Worm (Caenorhabditis elegans): ENCODE data around the gene sid-1.

Gene sid-1

DNA sequence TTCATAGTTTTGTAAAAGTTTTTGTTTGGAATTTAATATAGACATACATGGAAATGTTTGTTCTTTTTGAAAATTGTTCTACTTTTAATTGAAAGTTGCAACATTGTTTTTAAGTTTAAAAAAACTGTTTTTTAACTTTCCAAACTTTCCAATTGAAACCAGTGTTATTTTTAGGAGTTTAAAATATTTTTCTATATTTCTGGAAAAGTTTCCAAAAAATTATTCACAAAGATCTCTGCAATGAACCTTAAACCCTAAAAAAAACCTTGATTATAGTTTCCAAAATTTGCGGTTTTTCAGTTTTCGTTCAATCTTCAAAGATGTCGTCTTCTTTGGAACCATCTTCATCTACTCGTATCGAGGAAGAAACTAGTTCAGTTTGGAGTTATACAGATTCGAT is 12.7 kb downstream of the sid-1 start, which contains the start of gene F14F9.4:
TSS of gene F14F9.4 (plus strand) at position 301 of the 400 bp plus-strand sequence.
- TF ChIP-seq hlh-30 (tag; optimal IDR thresholded peaks at IDR 0.05; ENCODE audit: insufficient read depth) (no peak), Y105C5A.15 (GFP tag; IDR thresholded peaks at IDR 0.05) (no peak), fos-1 (tag; optimal IDR thresholded peaks at IDR 0.05) (no peak), hmg-1.1 (GFP tag; IDR thresholded peaks at IDR 0.05) (no peak), daf-8 (GFP tag; IDR thresholded peaks at IDR 0.05) (no peak), ceh-62 (tag; optimal IDR thresholded peaks at IDR 0.05) (no peak), ceh-20 (GFP tag; IDR thresholded peaks at IDR 0.05) (no peak), mdt-29 (GFP tag; IDR thresholded peaks at IDR 0.05) (no peak), nhr-48 (tag; optimal IDR thresholded peaks at IDR 0.05) (no peak), php-3 (GFP tag; IDR thresholded peaks at IDR 0.05) (no peak)

ce11 chrV:5137919-5138318 is 18.1 kb downstream of the sid-1 start, which contains the start of gene F14F9.3:
F14F9.3 (plus strand) TSS chrV:5138219.
- no peak for TF ChIP-seq jun-1 (tag; optimal IDR thresholded peaks at IDR 0.05)
- TF ChIP-seq sdz-12 (GFP tag; optimal IDR thresholded peaks at IDR 0.05): no peak
- TF ChIP-seq daf-12 (tag; optimal IDR thresholded peaks at IDR 0.05): no peak
- TF ChIP-seq lin-39 (tag; optimal IDR thresholded peaks at IDR 0.05): no peak
- TF ChIP-seq mxl-2 (GFP tag; conservative IDR thresholded peaks at IDR 0.05): no peak
- TF ChIP-seq nhr-41 (GFP tag; IDR thresholded peaks at IDR 0.05): no peak
- TF ChIP-seq fkh-10 (GFP tag; optimal IDR thresholded peaks at IDR 0.05): no peak
- TF ChIP-seq F26F4.8 (GFP tag; conservative IDR thresholded peaks at IDR 0.05): no peak
- TF ChIP-seq zag-1 (tag; optimal IDR thresholded peaks at IDR 0.05): no peak
- TF ChIP-seq ces-1 (GFP tag; optimal IDR thresholded peaks at IDR 0.05): no peak
- TF ChIP-seq Y75B8A.6 (GFP tag; IDR thresholded peaks at IDR 0.05): no peak
- no peak for TF ChIP-seq aly-2 (tag; optimal IDR thresholded peaks at IDR 0.05)
- TF ChIP-seq mdt-29 (GFP tag; IDR thresholded peaks at IDR 0.05): no peak
- no peak for TF ChIP-seq skn-1 (tag; optimal IDR thresholded peaks at IDR 0.05)

DNA sequence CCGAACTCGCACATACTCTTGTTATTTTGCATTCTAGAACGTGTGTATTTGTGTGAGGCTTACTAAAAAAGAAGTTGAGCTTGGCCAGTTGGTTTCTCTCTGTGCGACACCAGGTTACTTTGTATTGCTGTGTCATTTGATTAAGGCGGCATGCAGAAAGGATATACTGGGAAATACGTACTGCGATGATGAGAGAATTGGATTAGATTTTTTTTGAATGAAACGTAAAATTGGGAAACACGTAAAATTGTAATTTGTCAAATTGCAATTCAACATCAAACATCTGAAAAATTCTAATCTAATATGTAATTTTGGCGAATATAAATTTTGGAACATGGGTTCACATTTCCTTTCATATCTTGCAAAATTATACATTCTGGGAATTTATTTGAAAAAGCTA is 24.0 kb downstream of the sid-1 start, which contains the start of gene srh-129:
TSS of gene srh-129 (minus strand) at position 101 of the 400 bp plus-strand sequence.
- no peak for TF ChIP-seq nhr-77 (tag; optimal IDR thresholded peaks at IDR 0.05)
- no peak for TF ChIP-seq fos-1 (tag; optimal IDR thresholded peaks at IDR 0.05)
- no peak for TF ChIP-seq Y48G9A.11 (GFP tag; IDR thresholded peaks at IDR 0.05)
- no peak for TF ChIP-seq lin-39 (tag; optimal IDR thresholded peaks at IDR 0.05)
- no peak for TF ChIP-seq Y75B8A.6 (GFP tag; IDR thresholded peaks at IDR 0.05)
- TF ChIP-seq nhr-11 (tag; optimal IDR thresholded peaks at IDR 0.05): no peak
- TF ChIP-seq gei-8 (GFP tag; optimal IDR thresholded peaks at IDR 0.05): no peak
- no peak for TF ChIP-seq nhr-48 (tag; optimal IDR thresholded peaks at IDR 0.05)
- no peak for TF ChIP-seq spr-1 (tag; optimal IDR thresholded peaks at IDR 0.05)
- no peak for TF ChIP-seq mep-1 (tag; optimal IDR thresholded peaks at IDR 0.05)
- no peak for TF ChIP-seq ceh-28 (tag; optimal IDR thresholded peaks at IDR 0.05)
- no peak for TF ChIP-seq hlh-11 (tag; optimal IDR thresholded peaks at IDR 0.05)
- no peak for TF ChIP-seq ztf-11 (tag; optimal IDR thresholded peaks at IDR 0.05)
- no peak for TF ChIP-seq vab-7 (GFP tag; IDR thresholded peaks at IDR 0.05)
- TF ChIP-seq tra-1 (GFP tag; IDR thresholded peaks at IDR 0.05): no peak
- no peak for TF ChIP-seq zip-11 (GFP tag; IDR thresholded peaks at IDR 0.05)
- TF ChIP-seq nhr-25 (tag; optimal IDR thresholded peaks at IDR 0.05; ENCODE audit: borderline replicate concordance, insufficient read depth): no peak
- TF ChIP-seq ceh-32 (tag; optimal IDR thresholded peaks at IDR 0.05; ENCODE audit: poor library complexity): no peak
- TF ChIP-seq mdl-1 (tag; optimal IDR thresholded peaks at IDR 0.05): no peak
- TF ChIP-seq lin-38 (GFP tag; IDR thresholded peaks at IDR 0.05): no peak
